Worm (Caenorhabditis elegans) whole organism, young adult: ENCODE results near the gene K02A2.1.

Experiments used
- B0261.1 ChIP-seq: sonication (generic microtip); optimal IDR thresholded peaks from 2 replicates; lab custom pipeline; 2016; ENCODE audit warnings: mild to moderate bottlenecking, missing genetic modification characterization, moderate library complexity, missing compliant biosample characterization
- B0336.3 ChIP-seq: fragments of 200-800 bp; sonication (Bioruptor generic); IDR thresholded peaks from 2 replicates; pipeline ENCODE4 v1.3.6; 2022; ENCODE audit warnings: missing genetic modification characterization, missing compliant biosample characterization
- C17E4.6 ChIP-seq: fragments of 200-800 bp; sonication (Bioruptor generic); IDR thresholded peaks from 2 replicates; pipeline ENCODE4 v1.3.6; 2022; ENCODE audit warnings: missing genetic modification reagents, missing genetic modification characterization, missing compliant biosample characterization
- F10E7.11 ChIP-seq: sonication (generic microtip); optimal IDR thresholded peaks from 2 replicates; lab custom pipeline; 2017; ENCODE audit warnings: mild to moderate bottlenecking, missing genetic modification characterization, moderate library complexity, missing compliant biosample characterization
- F23B12.7 ChIP-seq: sonication (generic microtip); optimal IDR thresholded peaks from 2 replicates; lab custom pipeline; 2017; ENCODE audit warnings: missing genetic modification characterization, mild to moderate bottlenecking, missing compliant biosample characterization, antibody characterized with exemption, moderate library complexity; ENCODE audit not compliant: insufficient read depth
- F39B2.1 ChIP-seq: fragments of 200-800 bp; sonication (Bioruptor generic); IDR thresholded peaks from 2 replicates; pipeline ENCODE4 v1.3.6; 2022; ENCODE audit warnings: missing genetic modification reagents, missing genetic modification characterization, missing compliant biosample characterization
- Y95B8A.8 ChIP-seq: fragments of 200-800 bp; sonication (Bioruptor generic); IDR thresholded peaks from 2 replicates; pipeline ENCODE4 v1.3.6; 2022; ENCODE audit warnings: missing genetic modification reagents, missing genetic modification characterization, missing compliant biosample characterization
- ama-1 ChIP-seq, 3 experiments: fragments of 150-350 bp in 1 of 3; sonication (generic microtip) in 2 of 3; optimal IDR thresholded peaks; 2 replicates each; lab custom pipeline; 2014 to 2018; ENCODE audit warnings: missing biosample characterization in 2 of 3, missing genetic modification characterization in 2 of 3, missing genetic modification reagents in 2 of 3
- aptf-2 ChIP-seq: fragments of 200-800 bp; sonication (Bioruptor generic); conservative IDR thresholded peaks from 2 replicates; pipeline ENCODE4 v1.3.6; 2022; ENCODE audit warnings: missing genetic modification reagents, missing genetic modification characterization, missing compliant biosample characterization
- attf-5 ChIP-seq: fragments of 200-800 bp; sonication (Bioruptor generic); optimal IDR thresholded peaks from 2 replicates; lab custom pipeline; 2018; ENCODE audit warnings: mild to moderate bottlenecking, missing genetic modification characterization, missing compliant biosample characterization
- attf-6 ChIP-seq: fragments of 200-800 bp; sonication (Bioruptor generic); IDR thresholded peaks from 2 replicates; pipeline ENCODE4 v1.3.6; 2022; ENCODE audit warnings: missing genetic modification reagents, missing genetic modification characterization, missing compliant biosample characterization
- cebp-2 ChIP-seq: fragments of 200-800 bp; sonication (Bioruptor generic); IDR thresholded peaks from 2 replicates; pipeline ENCODE4 v1.3.6; 2022; ENCODE audit warnings: missing genetic modification characterization, missing compliant biosample characterization
- ceh-27 ChIP-seq: fragments of 200-800 bp; sonication (Bioruptor generic); optimal IDR thresholded peaks from 2 replicates; lab custom pipeline; 2018; ENCODE audit warnings: mild to moderate bottlenecking, missing genetic modification characterization, moderate library complexity, missing compliant biosample characterization
- ceh-40 ChIP-seq: fragments of 200-800 bp; sonication (Bioruptor generic); IDR thresholded peaks from 2 replicates; pipeline ENCODE4 v1.3.6; 2022; ENCODE audit warnings: missing genetic modification characterization, missing compliant biosample characterization
- ceh-58 ChIP-seq: fragments of 200-800 bp; sonication (Bioruptor generic); IDR thresholded peaks from 2 replicates; pipeline ENCODE4 v1.3.6; 2022; ENCODE audit warnings: missing genetic modification characterization, missing compliant biosample characterization
- ceh-79 ChIP-seq: sonication (generic microtip); optimal IDR thresholded peaks from 2 replicates; lab custom pipeline; 2017; ENCODE audit warnings: mild to moderate bottlenecking, missing genetic modification characterization, missing compliant biosample characterization
- egrh-3 ChIP-seq: fragments of 200-800 bp; sonication (Bioruptor generic); IDR thresholded peaks from 2 replicates; pipeline ENCODE4 v1.3.6; 2022; ENCODE audit warnings: missing genetic modification reagents, missing genetic modification characterization, missing compliant biosample characterization
- him-1 ChIP-seq: sonication (generic microtip); optimal IDR thresholded peaks from 2 replicates; lab custom pipeline; 2016; ENCODE audit warnings: missing genotype, missing genetic modification reagents, missing genetic modification characterization, missing compliant biosample characterization
- hlh-26 ChIP-seq: fragments of 200-800 bp; sonication (Bioruptor generic); conservative IDR thresholded peaks from 2 replicates; pipeline ENCODE4 v1.3.6; 2022; ENCODE audit warnings: missing genetic modification reagents, missing genetic modification characterization, missing compliant biosample characterization
- hsf-1 ChIP-seq: fragments of 200-800 bp; sonication (Bioruptor generic); IDR thresholded peaks from 2 replicates; pipeline ENCODE4 v1.3.6; 2022; ENCODE audit warnings: missing genetic modification reagents, missing genetic modification characterization, missing compliant biosample characterization
- lin-35 ChIP-seq, 3 experiments: fragments of 150-350 bp in 2 of 3; sonication (generic microtip) in 1 of 3; optimal IDR thresholded peaks; 2 replicates each; lab custom pipeline; 2014 to 2018; ENCODE audit warnings: missing biosample characterization in 3 of 3, missing genetic modification characterization in 3 of 3, missing genetic modification reagents in 3 of 3
- lir-1 ChIP-seq: fragments of 200-800 bp; sonication (Bioruptor generic); conservative IDR thresholded peaks from 2 replicates; pipeline ENCODE4 v1.3.6; 2022; ENCODE audit warnings: missing genetic modification reagents, missing genetic modification characterization, missing compliant biosample characterization
- madf-10 ChIP-seq: sonication (generic microtip); optimal IDR thresholded peaks from 2 replicates; lab custom pipeline; 2016; ENCODE audit warnings: mild to moderate bottlenecking, missing genetic modification characterization, missing compliant biosample characterization
- mel-28 ChIP-seq: sonication (generic microtip); optimal IDR thresholded peaks from 2 replicates; lab custom pipeline; 2016; ENCODE audit warnings: borderline replicate concordance, mild to moderate bottlenecking, missing genetic modification characterization, missing compliant biosample characterization
- mxl-1 ChIP-seq: sonication (generic microtip); optimal IDR thresholded peaks from 2 replicates; lab custom pipeline; 2016; ENCODE audit warnings: missing genetic modification characterization, missing compliant biosample characterization
- nhr-90 ChIP-seq: sonication (generic microtip); optimal IDR thresholded peaks from 2 replicates; lab custom pipeline; 2016; ENCODE audit warnings: missing genotype, mild to moderate bottlenecking, missing genetic modification characterization, missing compliant biosample characterization
- sea-2 ChIP-seq: fragments of 200-800 bp; sonication (Bioruptor generic); IDR thresholded peaks from 2 replicates; pipeline ENCODE4 v1.3.6; 2022; ENCODE audit warnings: missing genetic modification characterization, missing compliant biosample characterization
- snpc-1.3 ChIP-seq: sonication (generic microtip); optimal IDR thresholded peaks from 2 replicates; lab custom pipeline; 2017; ENCODE audit warnings: missing genetic modification characterization, mild to moderate bottlenecking, missing compliant biosample characterization, antibody characterized with exemption, moderate library complexity, missing genotype, missing genetic modification reagents; ENCODE audit not compliant: insufficient read depth
- tbp1 ChIP-seq: fragments of 200-800 bp; sonication (Bioruptor generic); optimal IDR thresholded peaks from 2 replicates; lab custom pipeline; 2018; ENCODE audit warnings: mild to moderate bottlenecking, missing genetic modification characterization, missing compliant biosample characterization
- tbx-9 ChIP-seq: sonication (generic microtip); optimal IDR thresholded peaks from 2 replicates; lab custom pipeline; 2016; ENCODE audit warnings: borderline replicate concordance, missing genetic modification characterization, inconsistent platforms, missing compliant biosample characterization
- unc-130 ChIP-seq: sonication (generic microtip); optimal IDR thresholded peaks from 2 replicates; lab custom pipeline; 2016; ENCODE audit warnings: missing genetic modification reagents, missing genetic modification characterization, missing compliant biosample characterization
- zfh-2 ChIP-seq: fragments of 200-800 bp; sonication (Bioruptor generic); conservative IDR thresholded peaks from 2 replicates; pipeline ENCODE4 v1.3.6; 2022; ENCODE audit warnings: missing genetic modification reagents, missing genetic modification characterization, missing compliant biosample characterization
- ztf-3 ChIP-seq: fragments of 200-800 bp; sonication (Bioruptor generic); optimal IDR thresholded peaks from 2 replicates; lab custom pipeline; 2018; ENCODE audit warnings: mild to moderate bottlenecking, missing genetic modification characterization, missing compliant biosample characterization

K02A2.1 gene

ce11 chrII:7406438-7406837 lies 28.6 kb upstream of the K02A2.1 start:
- TF ChIP-seq ceh-27: no peak
- TF ChIP-seq tbx-9 (tag; lab: Kevin White, UChicago): no peak

- TF ChIP-seq aptf-2 (GFP tag; lab: Robert Waterston, UW) (no peak), attf-5 (no peak), ceh-40 (GFP tag; lab: Robert Waterston, UW) (no peak), zfh-2 (GFP tag; lab: Robert Waterston, UW) (no peak), Y95B8A.8 (GFP tag; lab: Robert Waterston, UW) (no peak), lir-1 (GFP tag; lab: Robert Waterston, UW) (no peak), ceh-58 (no peak), tbp1 (GFP tag; lab: Kevin White, UChicago) (no peak), C17E4.6 (no peak), egrh-3 (no peak), attf-6 (GFP tag; lab: Robert Waterston, UW) (no peak), hlh-26 (GFP tag; lab: Robert Waterston, UW) (no peak), B0261.1 (tag; lab: Kevin White, UChicago) (no peak), sea-2 (GFP tag; lab: Robert Waterston, UW) (no peak), mxl-1 (tag; lab: Kevin White, UChicago) (no peak)
Measured at ce11 chrII:7408192-7408591, 26.9 kb upstream of the K02A2.1 start, which contains the start of gene srd-55. srd-55 (plus strand) TSS chrII:7408492.

- TF ChIP-seq B0336.3 (GFP tag; lab: Robert Waterston, UW) (no peak), F39B2.1 (no peak), cebp-2 (GFP tag; lab: Robert Waterston, UW) (no peak), nhr-90 (tag; lab: Kevin White, UChicago) (no peak), ama-1 (optimal IDR thresholded peaks at IDR 0.05; lab: Kevin White, UChicago) (no peak), ama-1 (GFP tag; optimal IDR thresholded peaks at IDR 0.05; lab: Kevin White, UChicago) (no peak), F10E7.11 (tag; lab: Kevin White, UChicago) (no peak), F23B12.7 (tag; lab: Kevin White, UChicago) (no peak), ztf-3 (no peak), lir-1 (GFP tag; lab: Robert Waterston, UW) (no peak), snpc-1.3 (tag; lab: Kevin White, UChicago) (no peak), ceh-79 (tag; lab: Kevin White, UChicago) (no peak), him-1 (tag; lab: Kevin White, UChicago) (no peak), aptf-2 (GFP tag; lab: Robert Waterston, UW) (no peak)
Measured at ce11 chrII:7411930-7412329, 23.1 kb upstream of the K02A2.1 start, which contains the start of gene K02A2.5. K02A2.5 (minus strand) TSS chrII:7412030.

- TF ChIP-seq unc-130 (GFP tag; lab: Kevin White, UChicago) (no peak), hsf-1 (GFP tag; lab: Robert Waterston, UW) (no peak), zfh-2 (GFP tag; lab: Robert Waterston, UW) (no peak), lin-35 (GFP tag; optimal IDR thresholded peaks at IDR 0.05; lab: Kevin White, UChicago) (no peak), madf-10 (no peak), mel-28 (no peak)
Measured at ce11 chrII:7413275-7413674, 21.8 kb upstream of the K02A2.1 start.
